Worm (Caenorhabditis elegans): ENCODE results near the gene C25H3.7.

ce11 chrII:5691216-5691771, 22.6 kb upstream of the C25H3.7 start, which contains the start of the genes ndub-5 and eif-2D:
- TF ChIP-seq unc-62 (GFP tag; optimal IDR thresholded peaks at IDR 0.05) (no peak), nhr-28 (tag; optimal IDR thresholded peaks at IDR 0.05) (no peak), ztf-11 (tag; optimal IDR thresholded peaks at IDR 0.05) (no peak), nhr-237 (tag; optimal IDR thresholded peaks at IDR 0.05) (no peak), ces-1 (GFP tag; optimal IDR thresholded peaks at IDR 0.05) (no peak), hlh-1 (tag; optimal IDR thresholded peaks at IDR 0.05) (no peak), nhr-12 (tag; optimal IDR thresholded peaks at IDR 0.05) (no peak), mab-5 (tag; optimal IDR thresholded peaks at IDR 0.05) (no peak), zip-8 (tag; optimal IDR thresholded peaks at IDR 0.05) (no peak), lin-13 (tag; optimal IDR thresholded peaks at IDR 0.05) (no peak), flh-1 (GFP tag; optimal IDR thresholded peaks at IDR 0.05) (no peak), nhr-76 (tag; optimal IDR thresholded peaks at IDR 0.05) (no peak), mep-1 (tag; optimal IDR thresholded peaks at IDR 0.05) (peak; percentile 37)

All from whole organism, mixed stage, embryonic.